Fruit fly (Drosophila melanogaster): ENCODE results near the gene CG32119.

CG32119 gene

dm6 chr3L:13213360-13213759 lies 35.1 kb downstream of the CG32119 start (continued):
- TF ChIP-seq fd64A (GFP tag; optimal IDR thresholded peaks at IDR 0.05) (peak; percentile 76), CG6813 (GFP tag; optimal IDR thresholded peaks at IDR 0.05) (peak; percentile 65), gt (GFP tag; IDR thresholded peaks at IDR 0.05) (0 out of 2 replicates have a peak, but pooled peaks have one; percentile 19), shn (GFP tag; optimal IDR thresholded peaks at IDR 0.05) (peak; percentile 39), PHDP (tag; optimal IDR thresholded peaks at IDR 0.05) (peak; percentile 79), sim (GFP tag; IDR thresholded peaks at IDR 0.05) (peak; percentile 18; the same call in 1 of the 2 replicates), eve (GFP tag; optimal IDR thresholded peaks at IDR 0.05) (peak in 1 of 2 experiments; percentile 81), CG17186 (GFP tag; optimal IDR thresholded peaks at IDR 0.05) (peak; percentile 28), CG5180 (GFP tag; optimal IDR thresholded peaks at IDR 0.05) (no peak), CG31388 (GFP tag; optimal IDR thresholded peaks at IDR 0.05) (no peak), CG8290 (GFP tag; optimal IDR thresholded peaks at IDR 0.05) (no peak), CG8290 (tag; optimal IDR thresholded peaks at IDR 0.05) (peak in 1 of 2 experiments; percentile 48), sob (GFP tag; IDR thresholded peaks at IDR 0.05) (peak; percentile 37; the same call in 1 of the 2 replicates), tio (GFP tag; optimal IDR thresholded peaks at IDR 0.05) (peak; percentile 52), CG4424 (GFP tag; optimal IDR thresholded peaks at IDR 0.05) (peak; percentile 26), Rx (GFP tag; IDR thresholded peaks at IDR 0.05) (peak; percentile 35; the same call in 1 of the 2 replicates), Xrp1 (GFP tag; IDR thresholded peaks at IDR 0.05) (peak; percentile 79), HmgD (GFP tag; optimal IDR thresholded peaks at IDR 0.05) (peak; percentile 19), danr (GFP tag; IDR thresholded peaks at IDR 0.05) (no peak), CG10267 (tag; optimal IDR thresholded peaks at IDR 0.05) (peak; percentile 57), CG8478 (optimal IDR thresholded peaks at IDR 0.05) (no peak), knrl (GFP tag; IDR thresholded peaks at IDR 0.05; ENCODE audit: partially characterized antibody) (no peak), CG2875 (GFP tag; optimal IDR thresholded peaks at IDR 0.05) (peak; percentile 67), pum (GFP tag; optimal IDR thresholded peaks at IDR 0.05) (peak; percentile 37), CG32532 (GFP tag; IDR thresholded peaks at IDR 0.05) (no peak), NFAT (GFP tag; IDR thresholded peaks at IDR 0.05) (no peak), pita (GFP tag; optimal IDR thresholded peaks at IDR 0.05) (no peak), btn (GFP tag; optimal IDR thresholded peaks at IDR 0.05) (peak; percentile 17), CG13123 (GFP tag; optimal IDR thresholded peaks at IDR 0.05) (peak; percentile 19), hth (optimal IDR thresholded peaks at IDR 0.05) (no peak), Spps (tag; optimal IDR thresholded peaks at IDR 0.05) (peak; percentile 55), CG4854 (GFP tag; optimal IDR thresholded peaks at IDR 0.05) (peak; percentile 13), CG10543 (GFP tag; optimal IDR thresholded peaks at IDR 0.05) (peak; percentile 2), CG15601 (tag; optimal IDR thresholded peaks at IDR 0.05) (peak; percentile 80), CG13287 (GFP tag; IDR thresholded peaks at IDR 0.05; ENCODE audit: partially characterized antibody) (no peak), Hsf (GFP tag; optimal IDR thresholded peaks at IDR 0.05) (peak; percentile 65), Drgx (GFP tag; IDR thresholded peaks at IDR 0.05) (peak; percentile 43), CG31224 (GFP tag; IDR thresholded peaks at IDR 0.05) (no peak), CG10565 (GFP tag; optimal IDR thresholded peaks at IDR 0.05) (no peak), CG7963 (GFP tag; IDR thresholded peaks at IDR 0.05; ENCODE audit: partially characterized antibody) (no peak), BtbVII (GFP tag; optimal IDR thresholded peaks at IDR 0.05) (peak; percentile 44), CG3838 (GFP tag; optimal IDR thresholded peaks at IDR 0.05) (no peak), corto (GFP tag; optimal IDR thresholded peaks at IDR 0.05) (no peak), CG8089 (GFP tag; optimal IDR thresholded peaks at IDR 0.05) (peak; percentile 63), cg (GFP tag; optimal IDR thresholded peaks at IDR 0.05) (no peak), CG15479 (GFP tag; optimal IDR thresholded peaks at IDR 0.05) (no peak), gcm2 (GFP tag; optimal IDR thresholded peaks at IDR 0.05) (peak; percentile 8), ATbp (GFP tag; optimal IDR thresholded peaks at IDR 0.05) (peak; percentile 67), HLH3B (GFP tag; IDR thresholded peaks at IDR 0.05) (peak; percentile 25; the same call in 1 of the 2 replicates), ftz-f1 (GFP tag; optimal IDR thresholded peaks at IDR 0.05) (no peak), CG6791 (GFP tag; IDR thresholded peaks at IDR 0.05; ENCODE audit: partially characterized antibody) (no peak), CG13624 (GFP tag; optimal IDR thresholded peaks at IDR 0.05) (peak; percentile 38)

Measured in whole organism, embryonic.